Worm (Caenorhabditis elegans): ENCODE results near the gene C52D10.3.
"Not testable (repeated sequence)": the region's sequence is repeated elsewhere in the genome, so short reads cannot be mapped to it uniquely, and the experiment has no call there.

- not testable (repeated sequence) for TF ChIP-seq ama-1 (optimal IDR thresholded peaks at IDR 0.05); fkh-10 (GFP tag; optimal IDR thresholded peaks at IDR 0.05); sox-4 (tag; optimal IDR thresholded peaks at IDR 0.05); tbx-2 (tag; optimal IDR thresholded peaks at IDR 0.05); pha-4 (tag; optimal IDR thresholded peaks at IDR 0.05); pag-3 (tag; optimal IDR thresholded peaks at IDR 0.05; ENCODE audit: borderline replicate concordance); pqm-1 (tag; optimal IDR thresholded peaks at IDR 0.05); elt-2 (tag; optimal IDR thresholded peaks at IDR 0.05); hlh-8 (tag; optimal IDR thresholded peaks at IDR 0.05); C08G9.2 (tag; optimal IDR thresholded peaks at IDR 0.05); pax-1 (tag; optimal IDR thresholded peaks at IDR 0.05)
Observed at ce11 chrIV:17165734-17166133, 10.5 kb upstream of the C52D10.3 start, which contains the start of gene skr-8.
